Worm (Caenorhabditis elegans): ENCODE data around the gene C49F5.8.

- TF ChIP-seq drap-1 (GFP tag; optimal IDR thresholded peaks at IDR 0.05) (no peak), unc-62 (GFP tag; optimal IDR thresholded peaks at IDR 0.05) (no peak), snpc-4 (tag; optimal IDR thresholded peaks at IDR 0.05) (no peak), sptf-1 (tag; optimal IDR thresholded peaks at IDR 0.05) (no peak)
Measured at ce11 chrX:11969554-11969953, 9.6 kb downstream of the C49F5.8 start.

Data from whole organism, mixed stage, embryonic.